Worm (Caenorhabditis elegans) whole organism, L3 larva: Measurements from ENCODE around the gene Y47D7A.7.

Experiments used
- R02D3.7 ChIP-seq: fragments of 150-350 bp; optimal IDR thresholded peaks from 2 replicates; lab custom pipeline; 2014; ENCODE audit warnings: missing biosample characterization, missing genetic modification characterization
- ZK546.5 ChIP-seq: sonication (generic microtip); optimal IDR thresholded peaks from 2 replicates; lab custom pipeline; 2017; ENCODE audit warnings: missing biosample characterization, missing genetic modification characterization
- ceh-16 ChIP-seq: sonication (generic microtip); optimal IDR thresholded peaks from 2 replicates; lab custom pipeline; 2017; ENCODE audit warnings: missing biosample characterization, missing genetic modification characterization
- ceh-28 ChIP-seq: fragments of 150-350 bp; optimal IDR thresholded peaks from 2 replicates; lab custom pipeline; 2014; ENCODE audit warnings: missing biosample characterization, missing genetic modification reagents, missing genetic modification characterization
- ceh-82 ChIP-seq: fragments of 150-350 bp; optimal IDR thresholded peaks from 2 replicates; lab custom pipeline; 2014; ENCODE audit warnings: missing biosample characterization, missing genetic modification characterization
- ceh-9 ChIP-seq: sonication (generic microtip); optimal IDR thresholded peaks from 2 replicates; lab custom pipeline; 2018; ENCODE audit warnings: missing biosample characterization, missing genetic modification characterization
- daf-12 ChIP-seq: fragments of 150-350 bp; optimal IDR thresholded peaks from 2 replicates; lab custom pipeline; 2014; ENCODE audit warnings: missing biosample characterization, missing genetic modification reagents, missing genetic modification characterization
- egl-27 ChIP-seq: sonication (generic microtip); optimal IDR thresholded peaks from 4 replicates; lab custom pipeline; 2017; ENCODE audit warnings: missing biosample characterization, missing genetic modification reagents, missing genetic modification characterization
- egl-5 ChIP-seq: fragments of 150-350 bp; optimal IDR thresholded peaks from 2 replicates; lab custom pipeline; 2017; ENCODE audit warnings: missing biosample characterization, missing genetic modification reagents, missing genetic modification characterization, inconsistent platforms
- elt-1 ChIP-seq: fragments of 150-350 bp; optimal IDR thresholded peaks from 2 replicates; lab custom pipeline; 2014; ENCODE audit warnings: missing biosample characterization, missing genetic modification characterization
- elt-2 ChIP-seq: sonication (generic microtip); optimal IDR thresholded peaks from 2 replicates; lab custom pipeline; 2016; ENCODE audit warnings: missing genetic modification reagents, mild to moderate bottlenecking, missing genetic modification characterization, missing compliant biosample characterization
- elt-3 ChIP-seq, 3 experiments: fragments of 150-350 bp in 1 of 3; sonication (generic microtip) in 2 of 3; optimal IDR thresholded peaks; 2 replicates in 2 of 3; 4 replicates in 1 of 3; lab custom pipeline; 2014 to 2017; ENCODE audit warnings: missing biosample characterization in 3 of 3, missing genetic modification characterization in 3 of 3
- eor-1 ChIP-seq, 2 experiments: fragments of 150-350 bp; optimal IDR thresholded peaks; 2 replicates each; lab custom pipeline; 2014 to 2018; ENCODE audit warnings: missing biosample characterization in 2 of 2, missing genetic modification characterization in 2 of 2
- fkh-10 ChIP-seq: sonication (generic microtip); optimal IDR thresholded peaks from 2 replicates; lab custom pipeline; 2017; ENCODE audit warnings: missing biosample characterization, missing genetic modification reagents, missing genetic modification characterization
- fkh-2 ChIP-seq: fragments of 150-350 bp; optimal IDR thresholded peaks from 2 replicates; lab custom pipeline; 2014; ENCODE audit warnings: missing biosample characterization, missing genetic modification reagents, missing genetic modification characterization
- fos-1 ChIP-seq: fragments of 150-350 bp; optimal IDR thresholded peaks from 2 replicates; lab custom pipeline; 2014; ENCODE audit warnings: missing biosample characterization, missing genetic modification characterization
- hmg-11 ChIP-seq: sonication (generic microtip); optimal IDR thresholded peaks from 2 replicates; lab custom pipeline; 2016; ENCODE audit warnings: missing genetic modification characterization, missing compliant biosample characterization
- jun-1 ChIP-seq: fragments of 150-350 bp; optimal IDR thresholded peaks from 2 replicates; lab custom pipeline; 2014; ENCODE audit warnings: missing biosample characterization, missing genetic modification reagents, missing genetic modification characterization
- lin-15B ChIP-seq: fragments of 150-350 bp; optimal IDR thresholded peaks from 2 replicates; lab custom pipeline; 2014; ENCODE audit warnings: missing biosample characterization, missing genetic modification characterization
- lin-39 ChIP-seq: fragments of 150-350 bp; optimal IDR thresholded peaks from 2 replicates; lab custom pipeline; 2018; ENCODE audit warnings: missing biosample characterization, missing genetic modification reagents, missing genetic modification characterization
- lsy-12 ChIP-seq: sonication (generic microtip); optimal IDR thresholded peaks from 2 replicates; lab custom pipeline; 2016; ENCODE audit warnings: mild to moderate bottlenecking, missing genetic modification characterization, missing compliant biosample characterization
- mml-1 ChIP-seq: fragments of 150-350 bp; sonication (generic microtip); optimal IDR thresholded peaks from 3 replicates; lab custom pipeline; 2014; ENCODE audit warnings: missing biosample characterization, missing genetic modification characterization
- nfya-1 ChIP-seq: sonication (generic microtip); optimal IDR thresholded peaks from 2 replicates; lab custom pipeline; 2017; ENCODE audit warnings: missing genetic modification characterization, mild to moderate bottlenecking, missing compliant biosample characterization, antibody characterized with exemption, moderate library complexity; ENCODE audit not compliant: insufficient read depth
- nhr-11 ChIP-seq: fragments of 150-350 bp; optimal IDR thresholded peaks from 2 replicates; lab custom pipeline; 2014; ENCODE audit warnings: missing biosample characterization, missing genetic modification characterization
- nhr-12 ChIP-seq: fragments of 150-350 bp; optimal IDR thresholded peaks from 2 replicates; lab custom pipeline; 2014; ENCODE audit warnings: missing biosample characterization, missing genetic modification characterization
- nhr-23 ChIP-seq: fragments of 150-350 bp; optimal IDR thresholded peaks from 2 replicates; lab custom pipeline; 2014; ENCODE audit warnings: missing biosample characterization, missing genetic modification reagents, missing genetic modification characterization
- nhr-25 ChIP-seq: sonication (generic microtip); optimal IDR thresholded peaks from 2 replicates; lab custom pipeline; 2017; ENCODE audit warnings: missing biosample characterization, missing genetic modification characterization
- nhr-43 ChIP-seq: sonication (generic microtip); optimal IDR thresholded peaks from 2 replicates; lab custom pipeline; 2016; ENCODE audit warnings: mild to moderate bottlenecking, missing genetic modification characterization, missing compliant biosample characterization; ENCODE audit not compliant: poor library complexity, severe bottlenecking
- nhr-76 ChIP-seq: fragments of 150-350 bp; sonication (generic microtip); optimal IDR thresholded peaks from 5 replicates; lab custom pipeline; 2014; ENCODE audit warnings: missing biosample characterization, missing genetic modification characterization
- pha-4 ChIP-seq: fragments of 150-350 bp; optimal IDR thresholded peaks from 2 replicates; lab custom pipeline; 2014; ENCODE audit warnings: missing biosample characterization, missing genetic modification reagents, missing genetic modification characterization
- pqm-1 ChIP-seq: fragments of 150-350 bp; optimal IDR thresholded peaks from 2 replicates; lab custom pipeline; 2017; ENCODE audit warnings: missing biosample characterization, missing genetic modification characterization, inconsistent platforms
- sea-2 ChIP-seq: fragments of 150-350 bp; sonication (generic microtip); optimal IDR thresholded peaks from 4 replicates; lab custom pipeline; 2014; ENCODE audit warnings: missing biosample characterization, missing genetic modification reagents, missing genetic modification characterization
- skn-1 ChIP-seq: fragments of 150-350 bp; optimal IDR thresholded peaks from 2 replicates; lab custom pipeline; 2014; ENCODE audit warnings: missing biosample characterization, missing genetic modification characterization
- tbx-2 ChIP-seq: sonication (generic microtip); optimal IDR thresholded peaks from 2 replicates; lab custom pipeline; 2016; ENCODE audit warnings: mild to moderate bottlenecking, missing genetic modification characterization, missing compliant biosample characterization
- unc-39 ChIP-seq: sonication (generic microtip); optimal IDR thresholded peaks from 4 replicates; lab custom pipeline; 2017; ENCODE audit warnings: missing biosample characterization, missing genetic modification characterization
- unc-62 ChIP-seq: fragments of 150-350 bp; sonication (generic microtip); optimal IDR thresholded peaks from 4 replicates; lab custom pipeline; 2014; ENCODE audit warnings: missing biosample characterization, missing genetic modification reagents, missing genetic modification characterization
- zag-1 ChIP-seq: fragments of 150-350 bp; optimal IDR thresholded peaks from 2 replicates; lab custom pipeline; 2014; ENCODE audit warnings: missing biosample characterization, missing genetic modification characterization
- ztf-11 ChIP-seq: fragments of 150-350 bp; optimal IDR thresholded peaks from 2 replicates; lab custom pipeline; 2014; ENCODE audit warnings: missing biosample characterization, missing genetic modification characterization
- ztf-4 ChIP-seq: fragments of 150-350 bp; optimal IDR thresholded peaks from 2 replicates; lab custom pipeline; 2014; ENCODE audit warnings: missing biosample characterization, missing genetic modification characterization

Gene Y47D7A.7

DNA sequence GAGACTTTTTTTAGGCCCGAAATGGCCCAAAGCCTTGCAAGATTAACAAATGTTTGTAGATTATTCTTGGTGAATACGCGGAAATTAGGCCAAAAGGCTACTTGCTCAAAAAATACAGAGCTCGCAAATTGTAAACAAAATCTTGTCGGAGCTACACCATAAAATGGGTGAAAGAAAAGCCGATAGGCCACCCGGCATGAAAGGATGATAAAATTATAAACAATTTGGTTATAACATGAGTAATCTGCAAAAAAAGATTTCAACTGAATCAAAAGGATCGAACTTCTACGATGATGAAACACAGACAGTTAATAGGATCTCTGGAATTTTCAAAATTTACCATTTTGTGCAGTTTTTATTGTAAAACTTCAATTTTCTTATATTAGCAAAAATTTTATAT, 21.5 kb downstream of the Y47D7A.7 start:
- TF ChIP-seq ceh-16 (tag; lab: Kevin White, UChicago) (no peak), R02D3.7 (tag; lab: Kevin White, UChicago) (no peak)

DNA sequence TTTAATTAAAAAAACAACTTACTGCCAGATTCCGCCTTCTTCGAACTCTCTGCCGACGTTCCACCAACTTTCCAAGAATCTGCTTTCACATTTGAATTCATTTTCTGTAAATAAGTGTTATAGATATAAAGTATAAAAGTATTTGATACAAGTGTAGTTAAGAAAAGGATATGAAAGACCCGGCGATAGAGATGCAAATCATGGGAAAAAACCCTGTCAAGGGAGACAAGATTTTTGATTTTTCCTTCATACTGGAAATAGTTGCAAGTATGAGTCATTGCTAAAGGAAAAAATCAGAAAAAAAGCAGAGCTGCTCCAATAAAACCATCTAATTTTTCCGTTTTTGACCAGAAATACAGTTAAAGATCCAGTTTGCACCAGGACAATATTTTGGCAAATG, 23.4 kb downstream of the Y47D7A.7 start, which contains the start of gene F13A2.3:
Gene F13A2.3 (minus strand): TSS at position 101 of the 400 bp plus-strand sequence.
- TF ChIP-seq nhr-23 (no peak), ceh-28 (no peak), unc-62 (no peak), R02D3.7 (tag; lab: Kevin White, UChicago) (no peak), nhr-76 (tag; lab: Kevin White, UChicago) (no peak), nhr-11 (tag; lab: Kevin White, UChicago) (no peak), fkh-10 (GFP tag; lab: Kevin White, UChicago) (no peak), unc-39 (tag; lab: Kevin White, UChicago) (no peak), nhr-12 (tag; lab: Kevin White, UChicago) (no peak), sea-2 (GFP tag; lab: Kevin White, UChicago) (no peak), elt-2 (tag; lab: Kevin White, UChicago) (no peak), elt-3 (tag; optimal IDR thresholded peaks at IDR 0.05; lab: Kevin White, UChicago) (no peak), pqm-1 (tag; lab: Kevin White, UChicago) (no peak), ceh-82 (tag; lab: Kevin White, UChicago) (no peak), egl-27 (tag; lab: Kevin White, UChicago) (no peak), daf-12 (no peak), tbx-2 (no peak), ztf-11 (tag; lab: Kevin White, UChicago) (no peak), nhr-25 (no peak), eor-1 (tag; optimal IDR thresholded peaks at IDR 0.05; lab: Kevin White, UChicago) (no peak)

DNA sequence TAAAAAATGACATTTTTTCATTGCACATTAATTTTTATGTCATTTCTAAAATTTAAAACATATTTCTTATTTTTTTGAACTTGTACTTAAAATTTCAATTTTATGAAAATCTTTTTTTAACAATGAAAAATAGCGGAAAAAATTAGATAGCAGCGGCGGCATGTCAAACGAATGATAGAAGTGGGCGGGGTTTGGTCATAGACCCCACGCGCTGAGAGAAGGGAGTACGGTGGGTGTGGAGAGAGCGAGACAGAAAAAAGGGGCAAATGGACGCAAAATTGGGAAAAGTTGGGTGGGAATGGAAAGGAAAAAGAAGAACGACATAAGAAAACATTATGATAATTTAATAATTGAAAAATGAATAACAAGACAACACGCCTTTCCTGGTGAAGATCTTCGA, 31.8 kb downstream of the Y47D7A.7 start:
- TF ChIP-seq nfya-1 (tag; lab: Kevin White, UChicago) (peak; percentile 93), ztf-4 (tag; lab: Kevin White, UChicago) (no peak), elt-2 (tag; lab: Kevin White, UChicago) (no peak), zag-1 (tag; lab: Kevin White, UChicago) (no peak), skn-1 (tag; lab: Kevin White, UChicago) (no peak)

DNA sequence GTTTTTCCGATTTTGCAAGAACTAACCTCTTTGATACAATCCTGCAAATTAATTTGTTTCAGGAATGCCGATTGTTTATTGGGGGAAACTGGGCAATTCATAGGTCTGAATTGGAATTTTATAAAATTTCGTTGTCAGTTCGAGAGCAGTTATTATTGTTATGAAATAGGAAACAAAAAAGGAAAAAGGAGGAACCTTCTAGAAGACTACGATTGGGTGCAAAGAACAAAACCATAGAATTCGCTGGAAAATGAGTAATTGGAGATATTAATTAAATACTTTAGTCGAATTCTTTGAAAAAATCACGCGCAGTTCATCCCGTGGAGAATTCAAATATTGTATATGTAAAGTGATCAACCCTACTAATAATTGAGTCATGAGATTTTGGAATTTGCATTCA, 32.3 kb downstream of the Y47D7A.7 start, which contains the start of gene F13A2.9:
Gene F13A2.9 (minus strand): TSS at position 101 of the 400 bp plus-strand sequence.
- TF ChIP-seq ceh-9 = no peak
- TF ChIP-seq elt-1 (tag; lab: Kevin White, UChicago) = no peak
- TF ChIP-seq jun-1 (tag; lab: Kevin White, UChicago) = no peak
- TF ChIP-seq egl-5 = no peak
- TF ChIP-seq nhr-23 = no peak
- no peak for TF ChIP-seq ceh-82 (tag; lab: Kevin White, UChicago)
- no peak for TF ChIP-seq elt-2 (tag; lab: Kevin White, UChicago)
- no peak for TF ChIP-seq lin-15B (tag; lab: Kevin White, UChicago)
- TF ChIP-seq ztf-4 (tag; lab: Kevin White, UChicago) = no peak
- TF ChIP-seq lsy-12 (tag; lab: Kevin White, UChicago) = no peak
- TF ChIP-seq unc-62 = no peak

DNA sequence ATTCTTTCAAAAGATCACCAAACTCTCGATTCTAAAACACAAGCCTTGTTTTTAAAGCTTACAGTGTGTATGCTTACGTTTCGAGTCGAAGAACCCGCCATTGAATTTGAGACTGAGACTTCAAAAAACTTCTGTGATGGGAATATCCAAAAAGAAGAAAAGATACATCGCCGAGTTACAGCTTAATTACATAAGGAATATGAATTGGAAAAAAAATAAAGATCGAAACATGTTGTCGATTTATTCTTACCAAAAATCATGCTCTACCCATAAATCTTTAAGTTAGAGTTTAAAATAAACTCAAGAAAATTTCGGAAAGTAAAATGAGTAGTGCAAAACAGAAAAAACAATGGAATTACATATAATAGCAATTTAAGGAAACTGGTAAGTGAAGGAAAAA, 33.5 kb downstream of the Y47D7A.7 start, which contains the start of gene F13A2.10:
Gene F13A2.10 (minus strand): TSS at position 101 of the 400 bp plus-strand sequence.
- TF ChIP-seq elt-1 (tag; lab: Kevin White, UChicago) (no peak), hmg-11 (tag; lab: Kevin White, UChicago) (no peak), pha-4 (tag; lab: Kevin White, UChicago) (no peak), ztf-4 (tag; lab: Kevin White, UChicago) (no peak), mml-1 (tag; lab: Kevin White, UChicago) (no peak), lin-39 (tag; lab: Kevin White, UChicago) (no peak), nfya-1 (tag; lab: Kevin White, UChicago) (no peak), fkh-10 (GFP tag; lab: Kevin White, UChicago) (no peak), nhr-43 (tag; lab: Kevin White, UChicago) (no peak), egl-27 (tag; lab: Kevin White, UChicago) (no peak), sea-2 (GFP tag; lab: Kevin White, UChicago) (no peak), ceh-16 (tag; lab: Kevin White, UChicago) (no peak), ceh-28 (no peak), ZK546.5 (tag; lab: Kevin White, UChicago) (no peak), fkh-2 (tag; lab: Kevin White, UChicago) (no peak), nhr-11 (tag; lab: Kevin White, UChicago) (no peak), fos-1 (tag; lab: Kevin White, UChicago) (no peak), ztf-11 (tag; lab: Kevin White, UChicago) (no peak), zag-1 (tag; lab: Kevin White, UChicago) (no peak), daf-12 (no peak)
